Worm (Caenorhabditis elegans) whole organism, L1 larva: Measurements from ENCODE around the gene C07E3.9.

ENCODE experiments used
- C16A3.4 ChIP-seq: fragments of 150-350 bp; optimal IDR thresholded peaks from 2 replicates; lab custom pipeline; 2014; ENCODE audit warnings: missing biosample characterization, missing genetic modification characterization
- Y116A8C.19 ChIP-seq: sonication (generic microtip); optimal IDR thresholded peaks from 2 replicates; lab custom pipeline; 2016; ENCODE audit warnings: missing compliant biosample characterization, missing genetic modification characterization, borderline replicate concordance
- aly-2 ChIP-seq: fragments of 150-350 bp; optimal IDR thresholded peaks from 2 replicates; lab custom pipeline; 2014; ENCODE audit warnings: missing biosample characterization, missing genetic modification characterization
- ama-1 ChIP-seq: fragments of 150-350 bp; optimal IDR thresholded peaks from 2 replicates; lab custom pipeline; 2014
- blmp-1 ChIP-seq: fragments of 150-350 bp; optimal IDR thresholded peaks from 2 replicates; lab custom pipeline; 2014; ENCODE audit warnings: missing biosample characterization, missing genetic modification characterization
- ceh-63 ChIP-seq: fragments of 200-800 bp; sonication (Bioruptor generic); optimal IDR thresholded peaks from 2 replicates; lab custom pipeline; 2018; ENCODE audit warnings: mild to moderate bottlenecking, missing genetic modification characterization, missing compliant biosample characterization
- ceh-8 ChIP-seq: fragments of 200-800 bp; sonication (Bioruptor generic); optimal IDR thresholded peaks from 2 replicates; lab custom pipeline; 2018; ENCODE audit warnings: mild to moderate bottlenecking, missing genetic modification characterization, moderate library complexity, missing compliant biosample characterization
- ceh-90 ChIP-seq: sonication (generic microtip); optimal IDR thresholded peaks from 2 replicates; lab custom pipeline; 2016; ENCODE audit warnings: missing genetic modification characterization, missing compliant biosample characterization
- ces-1 ChIP-seq: fragments of 150-350 bp; optimal IDR thresholded peaks from 2 replicates; lab custom pipeline; 2014; ENCODE audit warnings: missing biosample characterization, missing genetic modification reagents, missing genetic modification characterization
- dpl-1 ChIP-seq, 3 experiments: fragments of 150-350 bp in 2 of 3; sonication (generic microtip) in 1 of 3; optimal IDR thresholded peaks; 2 replicates each; lab custom pipeline; 2014 to 2017; ENCODE audit warnings: missing biosample characterization in 3 of 3, missing genetic modification characterization in 3 of 3, missing genetic modification reagents in 3 of 3
- dsc-1 ChIP-seq: sonication (generic microtip); optimal IDR thresholded peaks from 2 replicates; lab custom pipeline; 2016; ENCODE audit warnings: mild to moderate bottlenecking, missing genetic modification characterization, missing compliant biosample characterization
- efl-1 ChIP-seq, 4 experiments: fragments of 150-350 bp; optimal IDR thresholded peaks in 3 of 4; peaks in 1 of 4; 1 replicate in 1 of 4; 2 replicates in 3 of 4; lab custom pipeline; 2014; ENCODE audit warnings: missing biosample characterization in 2 of 4, missing genetic modification characterization in 2 of 4, missing genetic modification reagents in 2 of 4
- efl-3 ChIP-seq: fragments of 200-800 bp; sonication (Bioruptor generic); optimal IDR thresholded peaks from 2 replicates; lab custom pipeline; 2018; ENCODE audit warnings: mild to moderate bottlenecking, missing genetic modification characterization, missing compliant biosample characterization
- egl-13 ChIP-seq: sonication (generic microtip); optimal IDR thresholded peaks from 2 replicates; lab custom pipeline; 2016; ENCODE audit warnings: missing genotype, missing genetic modification reagents, missing genetic modification characterization, missing compliant biosample characterization
- elt-2 ChIP-seq: sonication (generic microtip); optimal IDR thresholded peaks from 2 replicates; lab custom pipeline; 2016; ENCODE audit warnings: missing genetic modification characterization, mild to moderate bottlenecking, inconsistent platforms, missing compliant biosample characterization, missing genetic modification reagents
- fkh-10 ChIP-seq: sonication (generic microtip); optimal IDR thresholded peaks from 2 replicates; lab custom pipeline; 2017; ENCODE audit warnings: missing biosample characterization, missing genetic modification reagents, missing genetic modification characterization
- fkh-4 ChIP-seq: sonication (generic microtip); optimal IDR thresholded peaks from 2 replicates; lab custom pipeline; 2016; ENCODE audit warnings: missing compliant biosample characterization, missing genetic modification characterization, borderline replicate concordance
- fkh-8 ChIP-seq: sonication (generic microtip); optimal IDR thresholded peaks from 2 replicates; lab custom pipeline; 2016; ENCODE audit warnings: mild to moderate bottlenecking, missing genetic modification characterization, missing compliant biosample characterization
- fos-1 ChIP-seq: fragments of 150-350 bp; optimal IDR thresholded peaks from 2 replicates; lab custom pipeline; 2014; ENCODE audit warnings: missing biosample characterization, missing genetic modification characterization
- grh-1 ChIP-seq: fragments of 200-800 bp; sonication (Bioruptor generic); IDR thresholded peaks from 2 replicates; pipeline ENCODE4 v1.3.6; 2022; ENCODE audit warnings: missing genetic modification reagents, missing genetic modification characterization, missing compliant biosample characterization
- hlh-17 ChIP-seq: fragments of 200-800 bp; sonication (Bioruptor generic); optimal IDR thresholded peaks from 2 replicates; lab custom pipeline; 2018; ENCODE audit warnings: missing genetic modification characterization, mild to moderate bottlenecking, missing compliant biosample characterization, moderate library complexity, borderline replicate concordance
- hlh-4 ChIP-seq: sonication (generic microtip); optimal IDR thresholded peaks from 2 replicates; lab custom pipeline; 2016; ENCODE audit warnings: mild to moderate bottlenecking, missing genetic modification characterization, missing compliant biosample characterization
- isw-1 ChIP-seq: fragments of 200-800 bp; sonication (Bioruptor generic); IDR thresholded peaks from 2 replicates; pipeline ENCODE4 v1.3.6; 2022; ENCODE audit warnings: missing genetic modification characterization, missing compliant biosample characterization
- lin-14 ChIP-seq: fragments of 200-800 bp; sonication (Bioruptor generic); optimal IDR thresholded peaks from 2 replicates; lab custom pipeline; 2018; ENCODE audit warnings: mild to moderate bottlenecking, missing genetic modification characterization, moderate library complexity, missing compliant biosample characterization
- lin-35 ChIP-seq, 2 experiments: fragments of 150-350 bp; optimal IDR thresholded peaks; 2 replicates each; lab custom pipeline; 2014; ENCODE audit warnings: missing biosample characterization in 2 of 2, missing genetic modification characterization in 2 of 2, missing genetic modification reagents in 2 of 2
- lin-39 ChIP-seq: fragments of 150-350 bp; optimal IDR thresholded peaks from 2 replicates; lab custom pipeline; 2014; ENCODE audit warnings: missing biosample characterization, missing genetic modification reagents, missing genetic modification characterization
- lir-3 ChIP-seq: sonication (generic microtip); optimal IDR thresholded peaks from 2 replicates; lab custom pipeline; 2016; ENCODE audit warnings: mild to moderate bottlenecking, missing genetic modification characterization, moderate library complexity, missing compliant biosample characterization; ENCODE audit not compliant: poor library complexity
- mdl-1 ChIP-seq, 2 experiments: fragments of 150-350 bp; optimal IDR thresholded peaks; 2 replicates each; lab custom pipeline; 2014 to 2017; ENCODE audit warnings: missing biosample characterization in 2 of 2, missing genetic modification characterization in 2 of 2, inconsistent platforms in 1 of 2
- mef-2 ChIP-seq: fragments of 150-350 bp; optimal IDR thresholded peaks from 2 replicates; lab custom pipeline; 2014; ENCODE audit warnings: missing biosample characterization, missing genetic modification characterization
- mep-1 ChIP-seq: fragments of 150-350 bp; optimal IDR thresholded peaks from 2 replicates; lab custom pipeline; 2014; ENCODE audit warnings: missing biosample characterization, missing genetic modification characterization
- nhr-11 ChIP-seq: fragments of 150-350 bp; optimal IDR thresholded peaks from 2 replicates; lab custom pipeline; 2014; ENCODE audit warnings: missing biosample characterization, missing genetic modification characterization
- nhr-12 ChIP-seq: sonication (generic microtip); optimal IDR thresholded peaks from 2 replicates; lab custom pipeline; 2017; ENCODE audit warnings: missing biosample characterization, missing genetic modification characterization
- nhr-237 ChIP-seq: fragments of 150-350 bp; optimal IDR thresholded peaks from 2 replicates; lab custom pipeline; 2014; ENCODE audit warnings: missing biosample characterization, missing genetic modification characterization
- nhr-47 ChIP-seq: sonication (generic microtip); optimal IDR thresholded peaks from 2 replicates; lab custom pipeline; 2016; ENCODE audit warnings: mild to moderate bottlenecking, missing genetic modification characterization, moderate library complexity, missing compliant biosample characterization
- nhr-71 ChIP-seq: sonication (generic microtip); optimal IDR thresholded peaks from 2 replicates; lab custom pipeline; 2016; ENCODE audit warnings: mild to moderate bottlenecking, missing genetic modification characterization, moderate library complexity, missing compliant biosample characterization
- nhr-76 ChIP-seq: sonication (generic microtip); optimal IDR thresholded peaks from 2 replicates; lab custom pipeline; 2017; ENCODE audit warnings: missing biosample characterization, missing genetic modification characterization
- nhr-84 ChIP-seq: sonication (generic microtip); optimal IDR thresholded peaks from 2 replicates; lab custom pipeline; 2017; ENCODE audit warnings: missing biosample characterization, missing genetic modification characterization
- nhr-90 ChIP-seq: sonication (generic microtip); optimal IDR thresholded peaks from 2 replicates; lab custom pipeline; 2016; ENCODE audit warnings: mild to moderate bottlenecking, missing genetic modification characterization, missing compliant biosample characterization; ENCODE audit not compliant: poor library complexity
- pag-3 ChIP-seq: sonication (generic microtip); optimal IDR thresholded peaks from 2 replicates; lab custom pipeline; 2017; ENCODE audit warnings: missing genetic modification characterization, mild to moderate bottlenecking, missing compliant biosample characterization, antibody characterized with exemption, borderline replicate concordance; ENCODE audit not compliant: insufficient read depth
- pax-3 ChIP-seq: fragments of 200-800 bp; sonication (Bioruptor generic); optimal IDR thresholded peaks from 2 replicates; lab custom pipeline; 2018; ENCODE audit warnings: mild to moderate bottlenecking, missing genetic modification characterization, moderate library complexity, missing compliant biosample characterization
- rnt-1 ChIP-seq: sonication (generic microtip); optimal IDR thresholded peaks from 2 replicates; lab custom pipeline; 2016; ENCODE audit warnings: mild to moderate bottlenecking, missing genetic modification characterization, moderate library complexity, missing compliant biosample characterization
- snu-23 ChIP-seq: sonication (generic microtip); optimal IDR thresholded peaks from 2 replicates; lab custom pipeline; 2016; ENCODE audit warnings: missing genetic modification characterization, missing compliant biosample characterization
- sptf-1 ChIP-seq: fragments of 150-350 bp; optimal IDR thresholded peaks from 2 replicates; lab custom pipeline; 2014; ENCODE audit warnings: missing biosample characterization, missing genetic modification characterization
- sup-37 ChIP-seq: fragments of 200-800 bp; sonication (Bioruptor generic); optimal IDR thresholded peaks from 2 replicates; lab custom pipeline; 2018; ENCODE audit warnings: mild to moderate bottlenecking, missing genetic modification characterization, missing compliant biosample characterization
- swsn-7 ChIP-seq: sonication (generic microtip); optimal IDR thresholded peaks from 2 replicates; lab custom pipeline; 2016; ENCODE audit warnings: missing genetic modification characterization, missing compliant biosample characterization
- tbx-2 ChIP-seq: sonication (generic microtip); optimal IDR thresholded peaks from 2 replicates; lab custom pipeline; 2016; ENCODE audit warnings: missing genetic modification characterization, missing compliant biosample characterization
- unc-62 ChIP-seq: fragments of 150-350 bp; optimal IDR thresholded peaks from 2 replicates; lab custom pipeline; 2014; ENCODE audit warnings: missing biosample characterization, missing genetic modification reagents, missing genetic modification characterization
- vab-15 ChIP-seq: sonication (generic microtip); optimal IDR thresholded peaks from 2 replicates; lab custom pipeline; 2017; ENCODE audit warnings: missing genotype, mild to moderate bottlenecking, missing genetic modification characterization, missing compliant biosample characterization
- xbp-1 ChIP-seq: sonication (generic microtip); optimal IDR thresholded peaks from 2 replicates; lab custom pipeline; 2016; ENCODE audit warnings: missing genetic modification characterization, missing compliant biosample characterization
- zip-4 ChIP-seq: fragments of 200-800 bp; sonication (Bioruptor generic); optimal IDR thresholded peaks from 2 replicates; lab custom pipeline; 2018; ENCODE audit warnings: mild to moderate bottlenecking, missing genetic modification characterization, moderate library complexity, missing compliant biosample characterization
- ztf-11 ChIP-seq, 2 experiments: sonication (generic microtip); optimal IDR thresholded peaks; 2 replicates each; lab custom pipeline; 2016 to 2017; ENCODE audit warnings: missing genetic modification characterization in 2 of 2, missing biosample characterization in 1 of 2, missing compliant biosample characterization in 1 of 2
- ztf-4 ChIP-seq: fragments of 150-350 bp; optimal IDR thresholded peaks from 2 replicates; lab custom pipeline; 2014; ENCODE audit warnings: missing biosample characterization, missing genetic modification characterization

Gene C07E3.9

DNA sequence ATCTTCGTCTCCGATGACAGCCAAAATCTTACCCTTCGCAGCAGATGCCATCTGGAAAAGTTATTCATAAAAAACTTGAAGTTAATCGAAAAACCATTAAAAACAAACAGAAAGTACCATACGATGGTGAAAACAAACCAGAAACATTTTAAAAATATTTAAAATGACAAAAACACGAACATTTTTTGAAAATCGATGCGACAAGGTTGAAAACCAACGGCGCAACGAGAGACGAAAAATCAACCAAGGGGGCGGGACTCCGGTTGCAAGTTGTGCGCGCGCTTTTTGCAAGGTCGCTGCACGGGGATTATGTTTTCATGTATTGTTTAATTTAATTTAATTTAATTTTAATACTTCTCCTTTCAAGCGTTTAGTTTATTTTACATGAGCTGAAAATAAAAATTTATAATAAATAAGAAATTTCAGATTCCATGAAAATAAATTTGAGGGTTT is 46.9 kb upstream of the C07E3.9 start, which contains the start of gene vha-9:
TSS of gene vha-9 (minus strand) at position 51 of the 453 bp plus-strand sequence.
- TF ChIP-seq rnt-1 (tag; lab: Kevin White, UChicago) (peak; percentile 74), xbp-1 (tag; lab: Kevin White, UChicago) (peak; percentile 70), dpl-1 (GFP tag; optimal IDR thresholded peaks at IDR 0.05; lab: Kevin White, UChicago) (peak; percentile 35 to 72 (median 66)), vab-15 (tag; lab: Kevin White, UChicago) (no peak), nhr-76 (no peak), Y116A8C.19 (tag; lab: Kevin White, UChicago) (no peak), elt-2 (no peak), mef-2 (no peak), ceh-63 (no peak), hlh-4 (tag; lab: Kevin White, UChicago) (no peak), lin-39 (no peak), nhr-47 (peak; percentile 76), nhr-11 (tag; lab: Kevin White, UChicago) (no peak), C16A3.4 (peak; percentile 66), swsn-7 (tag; lab: Kevin White, UChicago) (peak; percentile 74), ztf-4 (peak; percentile 26), lin-14 (GFP tag; lab: Kevin White, UChicago) (peak; percentile 81), tbx-2 (peak; percentile 76), nhr-71 (peak; percentile 83), efl-3 (GFP tag; lab: Kevin White, UChicago) (no peak), mdl-1 (tag; optimal IDR thresholded peaks at IDR 0.05; lab: Kevin White, UChicago) (peak in 1 of 2 experiments; percentile 57), nhr-12 (tag; lab: Kevin White, UChicago) (no peak), fos-1 (tag; lab: Kevin White, UChicago) (no peak), ces-1 (GFP tag; lab: Kevin White, UChicago) (peak; percentile 34), egl-13 (tag; lab: Kevin White, UChicago) (peak; percentile 4), lin-35 (GFP tag; optimal IDR thresholded peaks at IDR 0.05; lab: Kevin White, UChicago) (peak; percentile 55 to 62), ceh-8 (GFP tag; lab: Kevin White, UChicago) (peak; percentile 27), pax-3 (tag; lab: Kevin White, UChicago) (no peak), zip-4 (no peak), grh-1 (peak; percentile 51), ama-1 (no peak), dsc-1 (tag; lab: Kevin White, UChicago) (peak; percentile 70), lir-3 (tag; lab: Kevin White, UChicago) (peak; percentile 31), fkh-4 (tag; lab: Kevin White, UChicago) (no peak), nhr-84 (tag; lab: Kevin White, UChicago) (no peak), mep-1 (peak; percentile 25), ztf-11 (tag; optimal IDR thresholded peaks at IDR 0.05; lab: Kevin White, UChicago) (peak in 1 of 2 experiments; percentile 59), nhr-90 (tag; lab: Kevin White, UChicago) (peak; percentile 81), unc-62 (GFP tag; lab: Kevin White, UChicago) (no peak), aly-2 (tag; lab: Kevin White, UChicago) (no peak), fkh-8 (tag; lab: Kevin White, UChicago) (peak; percentile 45), fkh-10 (GFP tag; lab: Kevin White, UChicago) (no peak), ceh-90 (tag; lab: Kevin White, UChicago) (no peak), hlh-17 (no peak), isw-1 (peak; percentile 48), efl-1 (optimal IDR thresholded peaks at IDR 0.05; lab: Kevin White, UChicago) (peak; percentile 58 to 77), efl-1 (GFP tag; optimal IDR thresholded peaks at IDR 0.05 in 1 of 2; lab: Kevin White, UChicago) (peak; percentile 71 to 97), pag-3 (no peak), blmp-1 (tag; lab: Kevin White, UChicago) (peak; percentile 45), nhr-237 (tag; lab: Kevin White, UChicago) (no peak), sptf-1 (tag; lab: Kevin White, UChicago) (no peak), sup-37 (no peak), snu-23 (GFP tag; lab: Kevin White, UChicago) (peak; percentile 82)
